Worm (Caenorhabditis elegans) whole organism, L4 larva: ENCODE results near the gene F57E7.2.

Source experiments
- F26F4.8 ChIP-seq: fragments of 200-800 bp; sonication (Bioruptor generic); conservative IDR thresholded peaks from 2 replicates; pipeline ENCODE4 v1.3.6; 2022; ENCODE audit warnings: missing genetic modification characterization, missing compliant biosample characterization
- dmd-6 ChIP-seq: fragments of 200-800 bp; sonication (Bioruptor generic); IDR thresholded peaks from 2 replicates; pipeline ENCODE4 v1.3.6; 2022; ENCODE audit warnings: missing genetic modification reagents, missing genetic modification characterization, missing compliant biosample characterization
- fos-1 ChIP-seq: fragments of 150-350 bp; optimal IDR thresholded peaks from 2 replicates; lab custom pipeline; 2014; ENCODE audit warnings: missing biosample characterization, missing genetic modification characterization
- lin-13 ChIP-seq: fragments of 150-350 bp; optimal IDR thresholded peaks from 2 replicates; lab custom pipeline; 2014; ENCODE audit warnings: missing biosample characterization, missing genetic modification reagents, missing genetic modification characterization
- lin-15B ChIP-seq: fragments of 150-350 bp; sonication (generic microtip); optimal IDR thresholded peaks from 3 replicates; lab custom pipeline; 2014; ENCODE audit warnings: missing biosample characterization, missing genetic modification characterization
- lsy-2 ChIP-seq, 2 experiments: fragments of 150-350 bp in 1 of 2; sonication (generic microtip) in 1 of 2; optimal IDR thresholded peaks; 2 replicates each; lab custom pipeline; 2014 to 2017; ENCODE audit warnings: missing biosample characterization in 2 of 2, missing genetic modification characterization in 2 of 2
- rbr-2 ChIP-seq: sonication (generic microtip); optimal IDR thresholded peaks from 2 replicates; lab custom pipeline; 2016; ENCODE audit warnings: missing genotype, missing genetic modification characterization, missing compliant biosample characterization
- spr-1 ChIP-seq: sonication (generic microtip); optimal IDR thresholded peaks from 2 replicates; lab custom pipeline; 2016; ENCODE audit warnings: mild to moderate bottlenecking, missing genetic modification characterization, missing compliant biosample characterization
- unc-62 ChIP-seq, 3 experiments: fragments of 150-350 bp in 1 of 3; sonication (generic microtip); optimal IDR thresholded peaks in 2 of 3; peaks in 1 of 3; 1 replicate in 1 of 3; 2 replicates in 2 of 3; lab custom pipeline; 2014 to 2017; ENCODE audit warnings: missing biosample characterization in 3 of 3, missing genetic modification characterization in 3 of 3, missing genetic modification reagents in 3 of 3, missing genotype in 1 of 3
- zag-1 ChIP-seq: fragments of 150-350 bp; optimal IDR thresholded peaks from 2 replicates; lab custom pipeline; 2014; ENCODE audit warnings: missing biosample characterization, missing genetic modification characterization

DNA sequence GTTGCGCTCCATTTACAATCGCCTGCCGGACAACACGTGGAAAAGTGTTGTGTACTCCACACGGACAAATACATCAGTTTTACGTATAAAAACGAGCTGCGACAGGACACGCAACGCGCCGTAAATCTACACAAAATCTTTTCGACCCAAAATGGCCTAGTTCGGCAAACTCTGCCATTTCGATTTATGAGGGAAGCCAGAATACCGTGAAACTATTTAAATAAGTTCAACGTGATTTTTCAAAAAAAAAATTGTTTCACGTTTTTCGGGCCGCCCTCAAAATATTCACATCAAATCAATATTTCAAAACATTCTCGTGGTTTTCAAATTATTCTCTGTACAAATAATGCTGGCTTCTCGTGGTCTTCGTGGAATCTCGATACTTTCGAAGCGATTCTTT lies 43.9 kb upstream of the F57E7.2 start, which contains the start of gene F36D3.8:
- TF ChIP-seq fos-1, result no peak
- no peak for TF ChIP-seq rbr-2 (tag; lab: Kevin White, UChicago)
- no peak for TF ChIP-seq zag-1 (tag; lab: Kevin White, UChicago)
- TF ChIP-seq lsy-2 (tag; optimal IDR thresholded peaks at IDR 0.05; lab: Kevin White, UChicago), result no peak
- TF ChIP-seq unc-62 (GFP tag; optimal IDR thresholded peaks at IDR 0.05 in 1 of 2; lab: Kevin White, UChicago), result no peak
- TF ChIP-seq unc-62 (tag; optimal IDR thresholded peaks at IDR 0.05; lab: Kevin White, UChicago), result no peak
- no peak for TF ChIP-seq F26F4.8 (GFP tag; lab: Robert Waterston, UW)
- TF ChIP-seq dmd-6, result no peak
- no peak for TF ChIP-seq lin-15B (tag; lab: Kevin White, UChicago)
- no peak for TF ChIP-seq lin-13 (GFP tag; lab: Kevin White, UChicago)
- TF ChIP-seq spr-1 (tag; lab: Kevin White, UChicago), result no peak
